Worm (Caenorhabditis elegans): Measurements from ENCODE around the gene C35D10.12.

The C35D10.12 gene

DNA sequence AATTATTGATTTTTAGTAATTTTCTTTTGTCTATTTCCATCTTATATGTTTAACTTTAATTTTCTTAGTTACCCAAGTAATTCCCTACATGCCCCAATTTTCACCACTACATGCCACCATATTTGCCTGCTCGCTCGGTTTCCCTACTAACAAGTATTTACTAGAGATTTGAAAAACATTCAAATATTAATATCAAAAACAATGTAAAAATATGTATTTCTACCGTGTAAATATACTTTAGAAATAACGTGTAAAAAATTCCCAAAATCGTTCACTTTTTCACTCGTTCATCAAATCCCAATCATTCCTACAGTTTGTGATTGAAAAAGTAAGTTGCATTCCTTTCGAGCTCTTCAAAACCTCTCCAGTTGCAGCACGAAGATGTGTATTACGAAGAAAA lies 48.0 kb downstream of the C35D10.12 start, which contains the start of gene F26A1.3:
Gene F26A1.3, plus strand, starts transcription at position 301 of the 400 bp plus-strand sequence.
- TF ChIP-seq zag-1 (tag; optimal IDR thresholded peaks at IDR 0.05) (no peak), dmd-4 (tag; optimal IDR thresholded peaks at IDR 0.05) (no peak), egl-27 (tag; optimal IDR thresholded peaks at IDR 0.05) (no peak), nhr-6 (tag; optimal IDR thresholded peaks at IDR 0.05) (no peak), lin-13 (GFP tag; optimal IDR thresholded peaks at IDR 0.05) (no peak), blmp-1 (tag; optimal IDR thresholded peaks at IDR 0.05; ENCODE audit: insufficient read depth) (no peak), sma-3 (GFP tag; optimal IDR thresholded peaks at IDR 0.05) (no peak), mbf-1 (tag; optimal IDR thresholded peaks at IDR 0.05) (no peak), unc-39 (tag; optimal IDR thresholded peaks at IDR 0.05) (no peak), sma-9 (GFP tag; optimal IDR thresholded peaks at IDR 0.05) (no peak), sma-9 (tag; optimal IDR thresholded peaks at IDR 0.05) (no peak), nhr-23 (tag; optimal IDR thresholded peaks at IDR 0.05) (no peak), ztf-11 (tag; optimal IDR thresholded peaks at IDR 0.05) (no peak), nhr-21 (tag; optimal IDR thresholded peaks at IDR 0.05) (no peak), nhr-237 (tag; optimal IDR thresholded peaks at IDR 0.05) (no peak), mdl-1 (tag; optimal IDR thresholded peaks at IDR 0.05) (no peak)
